Worm (Caenorhabditis elegans) whole organism, L1 larva: ENCODE data around the gene rbg-1.

ENCODE experiments used
- egl-13 ChIP-seq: sonication (generic microtip); optimal IDR thresholded peaks from 2 replicates; lab custom pipeline; 2016; ENCODE audit warnings: missing genotype, missing genetic modification reagents, missing genetic modification characterization, missing compliant biosample characterization
- fos-1 ChIP-seq: fragments of 150-350 bp; optimal IDR thresholded peaks from 2 replicates; lab custom pipeline; 2014; ENCODE audit warnings: missing biosample characterization, missing genetic modification characterization
- mep-1 ChIP-seq: fragments of 150-350 bp; optimal IDR thresholded peaks from 2 replicates; lab custom pipeline; 2014; ENCODE audit warnings: missing biosample characterization, missing genetic modification characterization
- nhr-11 ChIP-seq: fragments of 150-350 bp; optimal IDR thresholded peaks from 2 replicates; lab custom pipeline; 2014; ENCODE audit warnings: missing biosample characterization, missing genetic modification characterization
- nhr-237 ChIP-seq: fragments of 150-350 bp; optimal IDR thresholded peaks from 2 replicates; lab custom pipeline; 2014; ENCODE audit warnings: missing biosample characterization, missing genetic modification characterization
- nhr-71 ChIP-seq: sonication (generic microtip); optimal IDR thresholded peaks from 2 replicates; lab custom pipeline; 2016; ENCODE audit warnings: mild to moderate bottlenecking, missing genetic modification characterization, moderate library complexity, missing compliant biosample characterization
- nhr-76 ChIP-seq: sonication (generic microtip); optimal IDR thresholded peaks from 2 replicates; lab custom pipeline; 2017; ENCODE audit warnings: missing biosample characterization, missing genetic modification characterization
- nhr-77 ChIP-seq: fragments of 150-350 bp; optimal IDR thresholded peaks from 2 replicates; lab custom pipeline; 2014; ENCODE audit warnings: missing biosample characterization, missing genetic modification characterization
- zag-1 ChIP-seq: fragments of 150-350 bp; optimal IDR thresholded peaks from 2 replicates; lab custom pipeline; 2014; ENCODE audit warnings: missing biosample characterization, missing genetic modification characterization

- no peak for TF ChIP-seq nhr-71 (tag; lab: Kevin White, UChicago)
- no peak for TF ChIP-seq nhr-237
- TF ChIP-seq mep-1, result no peak
- TF ChIP-seq nhr-77 (tag; lab: Kevin White, UChicago), result no peak
- no peak for TF ChIP-seq zag-1 (tag; lab: Kevin White, UChicago)
- TF ChIP-seq nhr-11, result no peak
- TF ChIP-seq fos-1, result no peak
- TF ChIP-seq nhr-76, result no peak
- TF ChIP-seq egl-13 (tag; lab: Kevin White, UChicago), result no peak
These were observed 13.7 kb upstream of the rbg-1 start for ce11 chrX:14969615-14970014.
